Worm (Caenorhabditis elegans) whole organism, young adult: ENCODE data around the gene rdl-1.

Experiments used
- F52B5.7 ChIP-seq: sonication (generic microtip); optimal IDR thresholded peaks from 2 replicates; lab custom pipeline; 2016; ENCODE audit warnings: mild to moderate bottlenecking, missing genetic modification characterization, missing compliant biosample characterization
- attf-5 ChIP-seq: fragments of 200-800 bp; sonication (Bioruptor generic); optimal IDR thresholded peaks from 2 replicates; lab custom pipeline; 2018; ENCODE audit warnings: mild to moderate bottlenecking, missing genetic modification characterization, missing compliant biosample characterization
- ceh-27 ChIP-seq: fragments of 200-800 bp; sonication (Bioruptor generic); optimal IDR thresholded peaks from 2 replicates; lab custom pipeline; 2018; ENCODE audit warnings: mild to moderate bottlenecking, missing genetic modification characterization, moderate library complexity, missing compliant biosample characterization
- die-1 ChIP-seq: sonication (generic microtip); optimal IDR thresholded peaks from 2 replicates; lab custom pipeline; 2016; ENCODE audit warnings: missing genotype, mild to moderate bottlenecking, missing genetic modification characterization, missing compliant biosample characterization
- dpl-1 ChIP-seq: fragments of 150-350 bp; optimal IDR thresholded peaks from 2 replicates; lab custom pipeline; 2014; ENCODE audit warnings: missing biosample characterization, missing genetic modification reagents, missing genetic modification characterization
- nhr-80 ChIP-seq: sonication (generic microtip); optimal IDR thresholded peaks from 2 replicates; lab custom pipeline; 2016; ENCODE audit warnings: missing genetic modification characterization, missing compliant biosample characterization
- somi-1 ChIP-seq: fragments of 200-800 bp; sonication (Bioruptor generic); optimal IDR thresholded peaks from 2 replicates; lab custom pipeline; 2018; ENCODE audit warnings: mild to moderate bottlenecking, missing genetic modification characterization, missing compliant biosample characterization
- unc-62 ChIP-seq: fragments of 150-350 bp; optimal IDR thresholded peaks from 2 replicates; lab custom pipeline; 2014; ENCODE audit warnings: missing biosample characterization, missing genetic modification reagents, missing genetic modification characterization

ce11 chrIV:7794709-7795108, 24.6 kb upstream of the rdl-1 start, which contains the start of gene ntp-1:
- TF ChIP-seq die-1 (tag; lab: Kevin White, UChicago) (no peak), somi-1 (GFP tag; lab: Kevin White, UChicago) (no peak), unc-62 (GFP tag; lab: Kevin White, UChicago) (no peak), F52B5.7 (tag; lab: Kevin White, UChicago) (no peak), ceh-27 (GFP tag; lab: Kevin White, UChicago) (no peak), nhr-80 (tag; lab: Kevin White, UChicago) (no peak), dpl-1 (GFP tag; lab: Kevin White, UChicago) (no peak), attf-5 (GFP tag; lab: Kevin White, UChicago) (no peak)
